Worm (Caenorhabditis elegans): ENCODE data around the gene srx-7.

Gene srx-7

DNA sequence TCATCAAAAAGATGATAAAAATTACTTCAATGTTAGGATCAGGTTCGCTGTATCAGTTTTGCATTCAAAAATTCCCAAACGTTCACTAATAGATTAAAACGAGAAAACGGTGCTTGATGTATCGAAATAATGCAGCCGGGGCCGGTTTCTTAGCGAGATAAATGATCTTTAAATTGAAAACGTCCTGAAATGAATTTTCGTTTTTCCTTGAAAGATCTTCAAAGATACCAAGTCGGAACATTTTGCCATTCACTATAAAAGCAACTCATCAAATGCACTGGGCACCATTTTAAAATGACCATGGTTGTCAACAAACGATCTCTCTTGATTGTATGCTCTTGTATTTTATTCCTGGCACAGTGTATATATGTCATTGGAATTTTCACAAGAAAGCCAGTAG, 16.1 kb downstream of the srx-7 start, which contains the start of gene K06H6.5:
Gene K06H6.5 (plus strand): TSS at position 301 of the 400 bp plus-strand sequence.
- no peak for TF ChIP-seq ztf-25 (GFP tag; IDR thresholded peaks at IDR 0.05)
- TF ChIP-seq tlf-1 (GFP tag; optimal IDR thresholded peaks at IDR 0.05): no peak
- no peak for TF ChIP-seq unc-130 (GFP tag; optimal IDR thresholded peaks at IDR 0.05)
- TF ChIP-seq lsl-1 (GFP tag; optimal IDR thresholded peaks at IDR 0.05): no peak
- TF ChIP-seq mcd-1 (GFP tag; IDR thresholded peaks at IDR 0.05): no peak

ce11 chrV:576918-577317, 16.9 kb downstream of the srx-7 start:
- TF ChIP-seq B0261.1 (tag; optimal IDR thresholded peaks at IDR 0.05): no peak

DNA sequence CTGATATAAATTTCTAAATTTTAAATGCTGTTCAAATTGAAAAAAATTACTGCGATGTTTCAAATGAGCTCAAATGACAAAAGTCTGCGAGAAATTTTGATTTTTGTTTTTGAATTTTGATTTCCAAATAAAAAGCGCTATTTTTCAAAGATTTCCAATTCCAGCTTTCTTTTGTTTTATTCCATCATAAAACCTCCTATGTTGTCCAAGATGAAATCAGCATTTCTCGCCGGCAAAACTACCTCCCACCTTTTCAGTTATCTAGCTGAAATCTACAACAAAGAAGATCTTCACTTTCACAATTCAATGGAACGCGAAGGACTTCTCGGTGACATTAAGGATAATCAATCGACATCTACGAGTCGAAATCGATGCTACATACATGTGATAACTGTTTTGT, 19.0 kb downstream of the srx-7 start, which contains the start of gene K06H6.4:
Gene K06H6.4 (plus strand): TSS at position 301 of the 400 bp plus-strand sequence.
- no peak for TF ChIP-seq hmg-20 (GFP tag; IDR thresholded peaks at IDR 0.05)
- no peak for TF ChIP-seq C06A6.2 (GFP tag; conservative IDR thresholded peaks at IDR 0.05)
- no peak for TF ChIP-seq D2030.7 (GFP tag; IDR thresholded peaks at IDR 0.05)
- no peak for TF ChIP-seq F57A8.1 (GFP tag; optimal IDR thresholded peaks at IDR 0.05)
- no peak for TF ChIP-seq ceh-40 (GFP tag; IDR thresholded peaks at IDR 0.05)
- no peak for TF ChIP-seq B0035.1 (tag; optimal IDR thresholded peaks at IDR 0.05)
- TF ChIP-seq ccch-3 (GFP tag; optimal IDR thresholded peaks at IDR 0.05): no peak
- no peak for TF ChIP-seq tbp1 (GFP tag; optimal IDR thresholded peaks at IDR 0.05)
- TF ChIP-seq snpc-4 (GFP tag; optimal IDR thresholded peaks at IDR 0.05): no peak
- TF ChIP-seq snpc-4 (tag; optimal IDR thresholded peaks at IDR 0.05): no peak
- no peak for TF ChIP-seq ztf-6 (GFP tag; IDR thresholded peaks at IDR 0.05)

ce11 chrV:581616-582015, 21.6 kb downstream of the srx-7 start, which contains the start of gene nstp-7:
Gene nstp-7, plus strand, starts transcription at chrV:581916.
- TF ChIP-seq bed-2 (GFP tag; IDR thresholded peaks at IDR 0.05): no peak
- TF ChIP-seq nhr-27 (tag; optimal IDR thresholded peaks at IDR 0.05): no peak
- TF ChIP-seq Y53G8AR.9 (GFP tag; conservative IDR thresholded peaks at IDR 0.05): no peak
- TF ChIP-seq ceh-27 (GFP tag; optimal IDR thresholded peaks at IDR 0.05): no peak
- TF ChIP-seq ets-4 (GFP tag; optimal IDR thresholded peaks at IDR 0.05): no peak
- TF ChIP-seq nfya-2 (GFP tag; IDR thresholded peaks at IDR 0.05): no peak
- TF ChIP-seq nhr-90 (tag; optimal IDR thresholded peaks at IDR 0.05): no peak
- TF ChIP-seq cebp-2 (GFP tag; IDR thresholded peaks at IDR 0.05): no peak
- TF ChIP-seq die-1 (tag; optimal IDR thresholded peaks at IDR 0.05): no peak
- no peak for TF ChIP-seq athp-1 (tag; optimal IDR thresholded peaks at IDR 0.05)
- TF ChIP-seq ztf-25 (GFP tag; IDR thresholded peaks at IDR 0.05): no peak
- TF ChIP-seq egrh-3 (GFP tag; IDR thresholded peaks at IDR 0.05): no peak
- TF ChIP-seq F37B4.10 (GFP tag; IDR thresholded peaks at IDR 0.05): no peak
- TF ChIP-seq F57A8.1 (GFP tag; optimal IDR thresholded peaks at IDR 0.05): no peak
- no peak for TF ChIP-seq tlf-1 (GFP tag; optimal IDR thresholded peaks at IDR 0.05)

DNA sequence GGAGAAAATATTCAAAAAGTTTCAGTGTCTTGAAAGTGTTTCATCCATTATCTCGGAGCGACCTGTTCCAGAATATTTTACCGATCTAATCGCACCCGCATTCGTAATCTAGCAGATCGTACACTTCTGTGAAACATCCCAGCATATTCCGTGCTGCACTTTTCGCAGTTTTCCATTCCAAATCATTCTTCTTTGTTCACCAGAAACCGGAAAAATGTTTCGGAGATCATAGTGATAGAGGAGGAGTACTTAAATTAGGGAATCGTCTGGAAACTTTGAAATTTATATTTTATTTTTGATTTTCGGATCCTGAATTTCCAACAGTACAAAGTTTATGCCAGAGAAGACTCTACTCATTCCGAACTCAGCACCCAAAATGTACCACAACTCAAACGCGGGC, 25.5 kb downstream of the srx-7 start, which contains the start of gene K06H6.2:
Gene K06H6.2 (plus strand): TSS at position 301 of the 400 bp plus-strand sequence.
- TF ChIP-seq D2030.7 (GFP tag; IDR thresholded peaks at IDR 0.05) (no peak), efl-1 (GFP tag; optimal IDR thresholded peaks at IDR 0.05) (no peak), fkh-3 (tag; optimal IDR thresholded peaks at IDR 0.05) (no peak), xnd-1 (tag; optimal IDR thresholded peaks at IDR 0.05) (no peak), mxl-1 (tag; optimal IDR thresholded peaks at IDR 0.05) (no peak), ama-1 (optimal IDR thresholded peaks at IDR 0.05) (no peak), ama-1 (GFP tag; optimal IDR thresholded peaks at IDR 0.05) (no peak), bed-2 (GFP tag; IDR thresholded peaks at IDR 0.05) (no peak), Y79H2A.3 (GFP tag; conservative IDR thresholded peaks at IDR 0.05) (no peak), B0261.1 (tag; optimal IDR thresholded peaks at IDR 0.05) (no peak), ztf-6 (GFP tag; IDR thresholded peaks at IDR 0.05) (no peak), somi-1 (GFP tag; optimal IDR thresholded peaks at IDR 0.05) (no peak), attf-5 (GFP tag; optimal IDR thresholded peaks at IDR 0.05) (no peak), rec-8 (tag; optimal IDR thresholded peaks at IDR 0.05) (no peak)
